Worm (Caenorhabditis elegans) whole organism, early embryonic: Measurements from ENCODE around the gene par-1.

Experiments
- F13C5.2 ChIP-seq: sonication (generic microtip); optimal IDR thresholded peaks from 2 replicates; lab custom pipeline; 2017; ENCODE audit warnings: mild to moderate bottlenecking, missing genetic modification characterization, inconsistent platforms, missing compliant biosample characterization
- ama-1 ChIP-seq: fragments of 150-350 bp; optimal IDR thresholded peaks from 2 replicates; lab custom pipeline; 2014
- ets-7 ChIP-seq: sonication (generic microtip); optimal IDR thresholded peaks from 2 replicates; lab custom pipeline; 2016; ENCODE audit warnings: missing genotype, missing genetic modification characterization, missing compliant biosample characterization
- flt-1 ChIP-seq: fragments of 200-800 bp; sonication (Bioruptor generic); IDR thresholded peaks from 2 replicates; pipeline ENCODE4 v1.3.6; 2022; ENCODE audit warnings: missing genetic modification characterization, missing compliant biosample characterization
- tbx-11 ChIP-seq: fragments of 200-800 bp; sonication (Bioruptor generic); IDR thresholded peaks from 2 replicates; pipeline ENCODE4 v1.3.6; 2022; ENCODE audit warnings: missing genetic modification characterization, missing compliant biosample characterization

ce11 chrV:14179947-14180346 is 34.8 kb upstream of the par-1 start, which contains the start of gene ZC376.8:
- TF ChIP-seq F13C5.2 (tag; lab: Kevin White, UChicago) = no peak
- TF ChIP-seq ets-7 (tag; lab: Kevin White, UChicago) = no peak
- no peak for TF ChIP-seq ama-1 (lab: Kevin White, UChicago)
- no peak for TF ChIP-seq tbx-11 (GFP tag; lab: Robert Waterston, UW)
- TF ChIP-seq flt-1 (GFP tag; lab: Robert Waterston, UW) = no peak
